Fruit fly (Drosophila melanogaster) whole organism, embryonic: ENCODE results near the gene CG5214.
A peak's percentile ranks its signal among the peaks of the same experiment; 100 is the strongest.

Experiments used
- Ada2b ChIP-seq: fragments of 200-800 bp; sonication (Bioruptor generic); IDR thresholded peaks from 2 replicates; pipeline ENCODE4 v1.3.6; 2022; ENCODE audit warnings: missing biosample characterization, missing genetic modification characterization
- Bgb ChIP-seq: fragments of 200-800 bp; sonication (Bioruptor generic); IDR thresholded peaks from 2 replicates; pipeline ENCODE4 v1.3.6; 2022; ENCODE audit warnings: missing biosample characterization, missing genetic modification characterization; ENCODE audit not compliant: partially characterized antibody
- Blimp-1 ChIP-seq: fragments of 200-800 bp; sonication (Bioruptor generic); optimal IDR thresholded peaks from 3 replicates; lab custom pipeline; 2018; ENCODE audit warnings: missing biosample characterization, missing genetic modification characterization, mild to moderate bottlenecking, moderate library complexity, missing genetic modification reagents
- CG11085 ChIP-seq: fragments of 200-800 bp; sonication (Bioruptor generic); IDR thresholded peaks from 2 replicates; pipeline ENCODE4 v1.3.6; 2022; ENCODE audit warnings: missing biosample characterization, missing genetic modification characterization
- CG11456 ChIP-seq: fragments of 200-800 bp; sonication (Bioruptor generic); IDR thresholded peaks from 3 replicates; pipeline ENCODE4 v1.3.6; 2022; ENCODE audit warnings: missing biosample characterization, missing genetic modification characterization
- CG11560 ChIP-seq: fragments of 200-800 bp; sonication (Bioruptor generic); IDR thresholded peaks from 3 replicates; pipeline ENCODE4 v1.3.6; 2022; ENCODE audit warnings: missing biosample characterization, missing genetic modification characterization
- CG11696 ChIP-seq: fragments of 200-800 bp; sonication (Bioruptor generic); IDR thresholded peaks from 2 replicates; pipeline ENCODE4 v1.3.6; 2022; ENCODE audit warnings: missing biosample characterization, missing genetic modification characterization
- CG11723 ChIP-seq: fragments of 200-800 bp; sonication (Bioruptor generic); optimal IDR thresholded peaks from 2 replicates; lab custom pipeline; 2017; ENCODE audit warnings: missing biosample characterization, mild to moderate bottlenecking, missing genetic modification characterization
- CG12219 ChIP-seq: fragments of 200-800 bp; sonication (Bioruptor generic); optimal IDR thresholded peaks from 3 replicates; lab custom pipeline; 2018; ENCODE audit warnings: missing biosample characterization, mild to moderate bottlenecking, missing genetic modification characterization
- CG14050 ChIP-seq: fragments of 200-800 bp; sonication (Bioruptor generic); IDR thresholded peaks from 3 replicates; pipeline ENCODE4 v1.3.6; 2022; ENCODE audit warnings: missing biosample characterization, missing genetic modification characterization
- CG14860 ChIP-seq: fragments of 200-800 bp; sonication (Bioruptor generic); IDR thresholded peaks from 3 replicates; pipeline ENCODE4 v1.3.6; 2022; ENCODE audit warnings: missing biosample characterization, missing genetic modification characterization; ENCODE audit not compliant: partially characterized antibody
- CG15073 ChIP-seq: fragments of 200-800 bp; sonication (Bioruptor generic); optimal IDR thresholded peaks from 2 replicates; lab custom pipeline; 2016; ENCODE audit warnings: missing biosample characterization, missing genetic modification characterization
- CG15479 ChIP-seq: fragments of 200-800 bp; sonication (Bioruptor generic); optimal IDR thresholded peaks from 3 replicates; lab custom pipeline; 2019; ENCODE audit warnings: missing biosample characterization, mild to moderate bottlenecking, missing genetic modification characterization, moderate library complexity
- CG1603 ChIP-seq: fragments of 200-800 bp; sonication (Bioruptor generic); optimal IDR thresholded peaks from 2 replicates; lab custom pipeline; 2019; ENCODE audit warnings: missing biosample characterization, mild to moderate bottlenecking, missing genetic modification characterization, moderate library complexity
- CG16813 ChIP-seq: fragments of 200-800 bp; sonication (Bioruptor generic); IDR thresholded peaks from 3 replicates; pipeline ENCODE4 v1.3.6; 2022; ENCODE audit warnings: missing biosample characterization, missing genetic modification characterization; ENCODE audit not compliant: partially characterized antibody
- CG1792 ChIP-seq: fragments of 200-800 bp; sonication (Bioruptor generic); optimal IDR thresholded peaks from 2 replicates; lab custom pipeline; 2016; ENCODE audit warnings: missing biosample characterization, missing genetic modification characterization
- CG3163 ChIP-seq: fragments of 200-800 bp; sonication (Bioruptor generic); optimal IDR thresholded peaks from 3 replicates; lab custom pipeline; 2016; ENCODE audit warnings: missing biosample characterization, missing genetic modification characterization
- CG3838 ChIP-seq: fragments of 200-800 bp; sonication (Bioruptor generic); optimal IDR thresholded peaks from 3 replicates; lab custom pipeline; 2016; ENCODE audit warnings: missing biosample characterization, missing genetic modification characterization
- CG3847 ChIP-seq: fragments of 200-800 bp; sonication (Bioruptor generic); IDR thresholded peaks from 2 replicates; pipeline ENCODE4 v1.3.6; 2022; ENCODE audit warnings: missing biosample characterization, missing genetic modification characterization
- CG4360 ChIP-seq: fragments of 200-800 bp; sonication (Bioruptor generic); IDR thresholded peaks from 2 replicates; pipeline ENCODE4 v1.3.6; 2022; ENCODE audit warnings: missing biosample characterization, missing genetic modification characterization
- CG6765 ChIP-seq: fragments of 200-800 bp; sonication (Bioruptor generic); optimal IDR thresholded peaks from 3 replicates; lab custom pipeline; 2017; ENCODE audit warnings: missing biosample characterization, mild to moderate bottlenecking, missing genetic modification characterization
- CG6791 ChIP-seq: fragments of 200-800 bp; sonication (Bioruptor generic); IDR thresholded peaks from 3 replicates; pipeline ENCODE4 v1.3.6; 2022; ENCODE audit warnings: missing biosample characterization, missing genetic modification characterization; ENCODE audit not compliant: partially characterized antibody
- D ChIP-seq, 2 experiments: fragments of 200-800 bp in 1 of 2; fragments of >200 bp in 1 of 2; sonication (Bioruptor generic) in 1 of 2; optimal IDR thresholded peaks; 2 replicates in 1 of 2; 3 replicates in 1 of 2; lab custom pipeline; 2017; ENCODE audit warnings: mild to moderate bottlenecking in 1 of 2, missing biosample characterization in 1 of 2, missing genetic modification characterization in 1 of 2, missing genetic modification reagents in 1 of 2
- ERR ChIP-seq: fragments of 200-800 bp; sonication (Bioruptor generic); optimal IDR thresholded peaks from 2 replicates; lab custom pipeline; 2016; ENCODE audit warnings: missing biosample characterization, missing genetic modification characterization
- Elba2 ChIP-seq: fragments of 200-800 bp; sonication (Bioruptor generic); optimal IDR thresholded peaks from 3 replicates; lab custom pipeline; 2016; ENCODE audit warnings: missing biosample characterization, missing genetic modification characterization
- Hr39 ChIP-seq: fragments of >200 bp; optimal IDR thresholded peaks from 2 replicates; lab custom pipeline; 2017
- Lpt ChIP-seq: fragments of >200 bp; optimal IDR thresholded peaks from 2 replicates; lab custom pipeline; 2018; ENCODE audit warnings: missing biosample characterization, missing genetic modification characterization
- Mrtf ChIP-seq: fragments of 200-800 bp; sonication (Bioruptor generic); IDR thresholded peaks from 3 replicates; pipeline ENCODE4 v1.3.6; 2022; ENCODE audit warnings: missing biosample characterization, missing genetic modification characterization
- NC2β ChIP-seq: fragments of 200-800 bp; sonication (Bioruptor generic); optimal IDR thresholded peaks from 2 replicates; lab custom pipeline; 2016; ENCODE audit warnings: missing biosample characterization, missing genetic modification characterization
- Nf-YB ChIP-seq: fragments of 200-800 bp; sonication (Bioruptor generic); optimal IDR thresholded peaks from 3 replicates; lab custom pipeline; 2019; ENCODE audit warnings: missing biosample characterization, mild to moderate bottlenecking, missing genetic modification characterization, moderate library complexity
- NfI ChIP-seq: fragments of 200-800 bp; sonication (Bioruptor generic); optimal IDR thresholded peaks from 3 replicates; lab custom pipeline; 2018; ENCODE audit warnings: missing biosample characterization, mild to moderate bottlenecking, missing genetic modification characterization, moderate library complexity
- Optix ChIP-seq: fragments of 200-800 bp; sonication (Bioruptor generic); IDR thresholded peaks from 3 replicates; pipeline ENCODE4 v1.3.6; 2022; ENCODE audit warnings: missing biosample characterization, missing genetic modification characterization
- Sox102F ChIP-seq: fragments of 200-800 bp; sonication (Bioruptor generic); optimal IDR thresholded peaks from 2 replicates; lab custom pipeline; 2018; ENCODE audit warnings: missing biosample characterization, mild to moderate bottlenecking, missing genetic modification characterization, moderate library complexity
- Tbp ChIP-seq: fragments of >200 bp; optimal IDR thresholded peaks from 2 replicates; lab custom pipeline; 2018; ENCODE audit warnings: missing biosample characterization, missing genetic modification characterization
- Trl ChIP-seq, 3 experiments: fragments of >200 bp in 2 of 3; fragments of 200-800 bp in 1 of 3; sonication (Bioruptor generic) in 1 of 3; optimal IDR thresholded peaks; 2 replicates in 1 of 3; 3 replicates in 2 of 3; lab custom pipeline; 2016 to 2017; ENCODE audit warnings: missing biosample characterization in 1 of 3, missing genetic modification characterization in 1 of 3
- br ChIP-seq: fragments of >200 bp; optimal IDR thresholded peaks from 2 replicates; lab custom pipeline; 2017
- bsh ChIP-seq, 2 experiments: fragments of 200-800 bp; sonication (Bioruptor generic); optimal IDR thresholded peaks; 2 replicates each; lab custom pipeline; 2017 to 2018; ENCODE audit warnings: mild to moderate bottlenecking in 2 of 2, missing biosample characterization in 2 of 2, missing genetic modification characterization in 2 of 2, moderate library complexity in 1 of 2
- chn ChIP-seq: fragments of 200-800 bp; sonication (Bioruptor generic); optimal IDR thresholded peaks from 2 replicates; lab custom pipeline; 2016; ENCODE audit warnings: missing biosample characterization, missing genetic modification characterization
- croc ChIP-seq: fragments of 200-800 bp; sonication (Bioruptor generic); conservative IDR thresholded peaks from 3 replicates; pipeline ENCODE4 v1.3.6; 2022; ENCODE audit warnings: missing biosample characterization, missing genetic modification characterization
- emc ChIP-seq: fragments of 200-800 bp; sonication (Bioruptor generic); optimal IDR thresholded peaks from 2 replicates; lab custom pipeline; 2016; ENCODE audit warnings: missing biosample characterization, missing genetic modification characterization
- gsb-n ChIP-seq: fragments of 200-800 bp; sonication (Bioruptor generic); optimal IDR thresholded peaks from 3 replicates; lab custom pipeline; 2018; ENCODE audit warnings: missing biosample characterization, mild to moderate bottlenecking, missing genetic modification characterization
- hb ChIP-seq: fragments of 200-800 bp; sonication (Bioruptor generic); IDR thresholded peaks from 3 replicates; pipeline ENCODE4 v1.3.6; 2022; ENCODE audit warnings: missing biosample characterization, missing genetic modification characterization; ENCODE audit not compliant: partially characterized antibody
- kah ChIP-seq: fragments of 200-800 bp; sonication (Bioruptor generic); optimal IDR thresholded peaks from 2 replicates; lab custom pipeline; 2018; ENCODE audit warnings: missing biosample characterization, mild to moderate bottlenecking, missing genetic modification characterization
- knrl ChIP-seq: fragments of 200-800 bp; sonication (Bioruptor generic); IDR thresholded peaks from 3 replicates; pipeline ENCODE4 v1.3.6; 2022; ENCODE audit warnings: missing biosample characterization, missing genetic modification characterization; ENCODE audit not compliant: partially characterized antibody
- odd ChIP-seq: fragments of 200-800 bp; sonication (Bioruptor generic); optimal IDR thresholded peaks from 2 replicates; lab custom pipeline; 2017; ENCODE audit warnings: missing biosample characterization, mild to moderate bottlenecking, missing genetic modification characterization
- pfk ChIP-seq: fragments of 200-800 bp; sonication (Bioruptor generic); optimal IDR thresholded peaks from 2 replicates; lab custom pipeline; 2018; ENCODE audit warnings: missing biosample characterization, mild to moderate bottlenecking, missing genetic modification characterization, moderate library complexity
- tna ChIP-seq: fragments of 200-800 bp; sonication (Bioruptor generic); IDR thresholded peaks from 2 replicates; pipeline ENCODE4 v1.3.6; 2022; ENCODE audit warnings: missing biosample characterization, missing genetic modification characterization; ENCODE audit not compliant: partially characterized antibody
- trem ChIP-seq: fragments of 200-800 bp; optimal IDR thresholded peaks from 3 replicates; lab custom pipeline; 2019; ENCODE audit warnings: missing biosample characterization, mild to moderate bottlenecking, missing genetic modification characterization, moderate library complexity
- usp ChIP-seq: fragments of >200 bp; optimal IDR thresholded peaks from 2 replicates; lab custom pipeline; 2017; ENCODE audit warnings: missing biosample characterization, missing genetic modification characterization
- zf30C ChIP-seq: fragments of 200-800 bp; sonication (Bioruptor generic); optimal IDR thresholded peaks from 3 replicates; lab custom pipeline; 2018; ENCODE audit warnings: missing biosample characterization, mild to moderate bottlenecking, missing genetic modification characterization
- zfh2 ChIP-seq: fragments of 200-800 bp; sonication (Bioruptor generic); optimal IDR thresholded peaks from 2 replicates; lab custom pipeline; 2016; ENCODE audit warnings: missing biosample characterization, missing genetic modification characterization

The CG5214 gene

DNA sequence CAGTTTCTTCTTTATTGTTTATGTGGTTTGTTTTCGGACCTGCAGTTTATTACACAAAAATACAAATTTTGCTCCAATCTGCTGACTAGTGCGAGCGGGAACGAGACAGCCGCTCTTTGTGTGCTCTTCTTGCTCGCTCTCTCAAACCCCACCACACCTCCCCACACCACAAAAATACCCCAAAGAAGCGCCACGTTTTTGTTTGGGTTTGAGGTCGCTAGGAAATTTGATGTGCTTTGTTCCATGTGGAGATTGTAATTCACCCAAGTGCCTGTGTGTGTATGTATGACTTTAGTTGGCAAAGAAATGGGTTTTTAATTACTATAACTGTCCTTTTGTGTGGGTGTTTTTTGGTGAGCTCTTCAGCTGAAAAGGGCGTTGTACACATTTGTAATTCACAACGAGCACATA is 46.0 kb upstream of the CG5214 start (continued):
- TF ChIP-seq CG3847 (GFP tag; lab: Robert Waterston, UW) (no peak), CG14860 (GFP tag; lab: Robert Waterston, UW) (no peak), NfI (no peak), pfk (GFP tag; lab: Kevin White, UChicago) (no peak), CG6791 (GFP tag; lab: Robert Waterston, UW) (no peak), NC2β (no peak), kah (GFP tag; lab: Kevin White, UChicago) (no peak), CG16813 (GFP tag; lab: Robert Waterston, UW) (no peak), br (lab: Kevin White, UChicago) (no peak), CG11456 (no peak), CG12219 (GFP tag; lab: Kevin White, UChicago) (no peak), Elba2 (GFP tag; lab: Kevin White, UChicago) (no peak), knrl (GFP tag; lab: Robert Waterston, UW) (no peak), Optix (GFP tag; lab: Robert Waterston, UW) (no peak), chn (GFP tag; lab: Kevin White, UChicago) (no peak), Nf-YB (GFP tag; lab: Kevin White, UChicago) (no peak), CG15073 (GFP tag; lab: Kevin White, UChicago) (no peak), bsh (GFP tag; optimal IDR thresholded peaks at IDR 0.05; lab: Kevin White, UChicago) (no peak), Tbp (no peak), zfh2 (GFP tag; lab: Kevin White, UChicago) (no peak), Hr39 (lab: Kevin White, UChicago) (no peak), CG15479 (GFP tag; lab: Kevin White, UChicago) (no peak), CG11723 (GFP tag; lab: Kevin White, UChicago) (no peak), CG14050 (GFP tag; lab: Robert Waterston, UW) (no peak), zf30C (GFP tag; lab: Kevin White, UChicago) (no peak), CG3163 (peak; percentile 43), CG1603 (no peak), Ada2b (GFP tag; lab: Robert Waterston, UW) (no peak), usp (GFP tag; lab: Kevin White, UChicago) (no peak), Trl (optimal IDR thresholded peaks at IDR 0.05; lab: Kevin White, UChicago) (peak; percentile 48 to 70), Trl (GFP tag; optimal IDR thresholded peaks at IDR 0.05; lab: Kevin White, UChicago) (no peak), CG11696 (no peak), Bgb (GFP tag; lab: Robert Waterston, UW) (peak; percentile 49), Mrtf (no peak), croc (GFP tag; lab: Robert Waterston, UW) (no peak), CG11085 (GFP tag; lab: Robert Waterston, UW) (no peak), CG3838 (no peak), CG11560 (tag; lab: Robert Waterston, UW) (no peak), Lpt (GFP tag; lab: Kevin White, UChicago) (no peak), gsb-n (tag; lab: Kevin White, UChicago) (no peak), tna (GFP tag; lab: Robert Waterston, UW) (peak; percentile 13; the same call in 1 of the 2 replicates), Sox102F (no peak), hb (GFP tag; lab: Robert Waterston, UW) (no peak), odd (GFP tag; lab: Kevin White, UChicago) (no peak), CG1792 (GFP tag; lab: Kevin White, UChicago) (no peak), CG6765 (GFP tag; lab: Kevin White, UChicago) (no peak), emc (GFP tag; lab: Kevin White, UChicago) (no peak), trem (tag; lab: Kevin White, UChicago) (no peak), ERR (no peak), CG4360 (GFP tag; lab: Robert Waterston, UW) (no peak), Blimp-1 (GFP tag; lab: Kevin White, UChicago) (peak; percentile 15), D (optimal IDR thresholded peaks at IDR 0.05; lab: Kevin White, UChicago) (no peak), D (GFP tag; optimal IDR thresholded peaks at IDR 0.05; lab: Kevin White, UChicago) (no peak)
